Worm (Caenorhabditis elegans) whole organism, L1 larva: ENCODE measurements around the gene clx-1.

Experiments used
- egl-27 ChIP-seq, 2 experiments: fragments of 150-350 bp in 1 of 2; sonication (generic microtip); optimal IDR thresholded peaks; 3 replicates each; lab custom pipeline; 2017 to 2018; ENCODE audit warnings: missing biosample characterization in 2 of 2, missing genetic modification characterization in 2 of 2, missing genetic modification reagents in 2 of 2
- ets-5 ChIP-seq: fragments of 200-800 bp; sonication (Bioruptor generic); IDR thresholded peaks from 2 replicates; pipeline ENCODE4 v1.3.6; 2022; ENCODE audit warnings: missing genetic modification characterization, missing compliant biosample characterization
- grh-1 ChIP-seq: fragments of 200-800 bp; sonication (Bioruptor generic); IDR thresholded peaks from 2 replicates; pipeline ENCODE4 v1.3.6; 2022; ENCODE audit warnings: missing genetic modification reagents, missing genetic modification characterization, missing compliant biosample characterization
- nhr-77 ChIP-seq: fragments of 150-350 bp; optimal IDR thresholded peaks from 2 replicates; lab custom pipeline; 2014; ENCODE audit warnings: missing biosample characterization, missing genetic modification characterization
- nhr-84 ChIP-seq: sonication (generic microtip); optimal IDR thresholded peaks from 2 replicates; lab custom pipeline; 2017; ENCODE audit warnings: missing biosample characterization, missing genetic modification characterization
- sup-37 ChIP-seq: fragments of 200-800 bp; sonication (Bioruptor generic); optimal IDR thresholded peaks from 2 replicates; lab custom pipeline; 2018; ENCODE audit warnings: mild to moderate bottlenecking, missing genetic modification characterization, missing compliant biosample characterization
- unc-62 ChIP-seq: fragments of 150-350 bp; optimal IDR thresholded peaks from 2 replicates; lab custom pipeline; 2014; ENCODE audit warnings: missing biosample characterization, missing genetic modification reagents, missing genetic modification characterization
- unc-98 ChIP-seq: fragments of 200-800 bp; sonication (Bioruptor generic); IDR thresholded peaks from 2 replicates; pipeline ENCODE4 v1.3.6; 2022; ENCODE audit warnings: missing genetic modification characterization, missing compliant biosample characterization

DNA sequence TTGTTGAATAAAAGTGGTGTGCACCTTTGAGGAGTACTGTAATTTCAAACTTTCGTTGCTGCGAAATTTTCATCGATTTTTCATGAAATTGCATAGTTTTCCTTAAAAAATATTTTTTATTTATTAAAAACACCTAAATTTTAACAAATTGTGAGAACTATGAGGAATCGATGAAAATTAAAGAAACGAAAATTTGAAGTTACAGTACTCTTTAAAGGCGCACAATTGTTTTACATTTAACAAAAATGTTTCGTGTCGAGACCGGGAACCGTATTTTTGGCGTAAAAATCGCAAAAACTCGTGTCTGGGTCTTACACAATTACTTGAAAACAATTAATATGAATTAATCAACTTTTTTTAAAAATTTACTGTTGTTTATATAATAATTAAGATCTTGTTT is 35.7 kb downstream of the clx-1 start, which contains the start of gene rdl-1:
- TF ChIP-seq ets-5 (GFP tag; lab: Robert Waterston, UW) (no peak), unc-62 (GFP tag; lab: Kevin White, UChicago) (no peak), nhr-77 (tag; lab: Kevin White, UChicago) (no peak), nhr-84 (tag; lab: Kevin White, UChicago) (no peak), unc-98 (GFP tag; lab: Robert Waterston, UW) (no peak), sup-37 (GFP tag; lab: Kevin White, UChicago) (no peak), grh-1 (GFP tag; lab: Robert Waterston, UW) (no peak), egl-27 (tag; optimal IDR thresholded peaks at IDR 0.05; lab: Kevin White, UChicago) (no peak)
